Worm (Caenorhabditis elegans) whole organism, young adult: ENCODE measurements around the gene rmd-2.
A peak's percentile ranks its signal among the peaks of the same experiment; 100 is the strongest.

Experiments
- C17E4.6 ChIP-seq: fragments of 200-800 bp; sonication (Bioruptor generic); IDR thresholded peaks from 2 replicates; pipeline ENCODE4 v1.3.6; 2022; ENCODE audit warnings: missing genetic modification reagents, missing genetic modification characterization, missing compliant biosample characterization
- ama-1 ChIP-seq, 3 experiments: fragments of 150-350 bp in 1 of 3; sonication (generic microtip) in 2 of 3; optimal IDR thresholded peaks; 2 replicates each; lab custom pipeline; 2014 to 2018; ENCODE audit warnings: missing biosample characterization in 2 of 3, missing genetic modification characterization in 2 of 3, missing genetic modification reagents in 2 of 3
- attf-5 ChIP-seq: fragments of 200-800 bp; sonication (Bioruptor generic); optimal IDR thresholded peaks from 2 replicates; lab custom pipeline; 2018; ENCODE audit warnings: mild to moderate bottlenecking, missing genetic modification characterization, missing compliant biosample characterization
- attf-6 ChIP-seq: fragments of 200-800 bp; sonication (Bioruptor generic); IDR thresholded peaks from 2 replicates; pipeline ENCODE4 v1.3.6; 2022; ENCODE audit warnings: missing genetic modification reagents, missing genetic modification characterization, missing compliant biosample characterization
- ceh-100 ChIP-seq: fragments of 200-800 bp; sonication (Bioruptor generic); IDR thresholded peaks from 2 replicates; pipeline ENCODE4 v1.3.6; 2022; ENCODE audit warnings: missing genetic modification reagents, missing genetic modification characterization, missing compliant biosample characterization
- chd-7 ChIP-seq: sonication (generic microtip); optimal IDR thresholded peaks from 2 replicates; lab custom pipeline; 2016; ENCODE audit warnings: mild to moderate bottlenecking, missing genetic modification characterization, moderate library complexity, missing compliant biosample characterization
- efl-1 ChIP-seq: fragments of 150-350 bp; optimal IDR thresholded peaks from 2 replicates; lab custom pipeline; 2014; ENCODE audit warnings: missing biosample characterization, missing genetic modification reagents, missing genetic modification characterization
- him-1 ChIP-seq: sonication (generic microtip); optimal IDR thresholded peaks from 2 replicates; lab custom pipeline; 2016; ENCODE audit warnings: missing genotype, missing genetic modification reagents, missing genetic modification characterization, missing compliant biosample characterization
- lin-40 ChIP-seq: sonication (generic microtip); optimal IDR thresholded peaks from 2 replicates; lab custom pipeline; 2016; ENCODE audit warnings: missing genetic modification characterization, mild to moderate bottlenecking, missing compliant biosample characterization, missing genotype, missing genetic modification reagents
- lsy-27 ChIP-seq: sonication (generic microtip); optimal IDR thresholded peaks from 2 replicates; lab custom pipeline; 2017; ENCODE audit warnings: missing genetic modification characterization, mild to moderate bottlenecking, missing compliant biosample characterization, antibody characterized with exemption, missing genotype, borderline replicate concordance; ENCODE audit not compliant: insufficient read depth
- snpc-1.1 ChIP-seq: sonication (generic microtip); optimal IDR thresholded peaks from 2 replicates; lab custom pipeline; 2017; ENCODE audit warnings: missing genetic modification characterization, mild to moderate bottlenecking, missing compliant biosample characterization, antibody characterized with exemption, moderate library complexity, missing genotype, missing genetic modification reagents; ENCODE audit not compliant: insufficient read depth
- snpc-4 ChIP-seq, 5 experiments: fragments of 150-350 bp in 1 of 5; sonication (generic microtip) in 4 of 5; optimal IDR thresholded peaks; 2 replicates each; lab custom pipeline; 2014 to 2018; ENCODE audit warnings: missing genetic modification characterization in 5 of 5, missing biosample characterization in 3 of 5, antibody characterized with exemption in 2 of 5, mild to moderate bottlenecking in 2 of 5, missing compliant biosample characterization in 2 of 5, missing genotype in 2 of 5, moderate library complexity in 2 of 5, missing genetic modification reagents in 1 of 5
- zim-3 ChIP-seq: sonication (generic microtip); optimal IDR thresholded peaks from 2 replicates; lab custom pipeline; 2017; ENCODE audit warnings: mild to moderate bottlenecking, missing genetic modification characterization, moderate library complexity, missing compliant biosample characterization
- ztf-22 ChIP-seq: fragments of 200-800 bp; sonication (Bioruptor generic); optimal IDR thresholded peaks from 2 replicates; lab custom pipeline; 2018; ENCODE audit warnings: mild to moderate bottlenecking, missing genetic modification characterization, moderate library complexity, missing compliant biosample characterization

ce11 chrV:9978425-9978824 lies 7.7 kb downstream of the rmd-2 start:
- TF ChIP-seq snpc-1.1, result no peak
- 0 out of 2 replicates have a peak, but pooled peaks have one; percentile 11 for TF ChIP-seq attf-6 (GFP tag; lab: Robert Waterston, UW)
- TF ChIP-seq him-1, result no peak
- no peak for TF ChIP-seq snpc-4 (GFP tag; optimal IDR thresholded peaks at IDR 0.05; lab: Kevin White, UChicago)
- TF ChIP-seq snpc-4 (tag; optimal IDR thresholded peaks at IDR 0.05; lab: Kevin White, UChicago), result peak in 2 of 4 experiments; percentile 24 to 26
- TF ChIP-seq C17E4.6 (GFP tag; lab: Robert Waterston, UW), result peak; percentile 62; the same call in 1 of the 2 replicates
- TF ChIP-seq ceh-100 (GFP tag; lab: Robert Waterston, UW), result peak; percentile 18; the same call in 1 of the 2 replicates
- no peak for TF ChIP-seq zim-3
- no peak for TF ChIP-seq ama-1 (optimal IDR thresholded peaks at IDR 0.05; lab: Kevin White, UChicago)
- no peak for TF ChIP-seq ama-1 (GFP tag; optimal IDR thresholded peaks at IDR 0.05; lab: Kevin White, UChicago)
- no peak for TF ChIP-seq efl-1 (GFP tag; lab: Kevin White, UChicago)
- no peak for TF ChIP-seq lsy-27 (tag; lab: Kevin White, UChicago)
- peak; percentile 24 for TF ChIP-seq chd-7
- no peak for TF ChIP-seq lin-40 (tag; lab: Kevin White, UChicago)
- no peak for TF ChIP-seq ztf-22
- peak; percentile 28 for TF ChIP-seq attf-5
